Worm (Caenorhabditis elegans) whole organism, L4 larva: Measurements from ENCODE around the gene glb-9.

Source experiments
- T26A8.4 ChIP-seq: fragments of 200-800 bp; sonication (Bioruptor generic); IDR thresholded peaks from 2 replicates; pipeline ENCODE4 v1.3.6; 2022; ENCODE audit warnings: missing genetic modification characterization, missing compliant biosample characterization
- Y105C5A.15 ChIP-seq: fragments of 200-800 bp; sonication (Bioruptor generic); IDR thresholded peaks from 2 replicates; pipeline ENCODE4 v1.3.6; 2022; ENCODE audit warnings: missing genetic modification characterization, missing compliant biosample characterization
- ZK337.2 ChIP-seq: fragments of 200-800 bp; sonication (Bioruptor generic); IDR thresholded peaks from 2 replicates; pipeline ENCODE4 v1.3.6; 2022; ENCODE audit warnings: missing genetic modification reagents, missing genetic modification characterization, missing compliant biosample characterization
- aly-2 ChIP-seq: sonication (generic microtip); optimal IDR thresholded peaks from 2 replicates; lab custom pipeline; 2018; ENCODE audit warnings: missing biosample characterization, missing genetic modification characterization
- ces-1 ChIP-seq: fragments of 150-350 bp; sonication (generic microtip); optimal IDR thresholded peaks from 4 replicates; lab custom pipeline; 2014; ENCODE audit warnings: missing biosample characterization, missing genetic modification reagents, missing genetic modification characterization
- cey-2 ChIP-seq: sonication (generic microtip); optimal IDR thresholded peaks from 3 replicates; lab custom pipeline; 2017; ENCODE audit warnings: missing genetic modification characterization, mild to moderate bottlenecking, missing compliant biosample characterization, antibody characterized with exemption, borderline replicate concordance; ENCODE audit not compliant: insufficient read depth
- daf-16 ChIP-seq, 3 experiments: sonication (generic microtip); optimal IDR thresholded peaks; 2 replicates each; lab custom pipeline; 2016 to 2017; ENCODE audit warnings: missing genetic modification characterization in 3 of 3, missing genetic modification reagents in 3 of 3, mild to moderate bottlenecking in 2 of 3, missing compliant biosample characterization in 2 of 3, missing biosample characterization in 1 of 3, moderate library complexity in 1 of 3
- daf-8 ChIP-seq: fragments of 200-800 bp; sonication (Bioruptor generic); IDR thresholded peaks from 2 replicates; pipeline ENCODE4 v1.3.6; 2022; ENCODE audit warnings: missing genetic modification characterization, missing compliant biosample characterization
- dmd-6 ChIP-seq: fragments of 200-800 bp; sonication (Bioruptor generic); IDR thresholded peaks from 2 replicates; pipeline ENCODE4 v1.3.6; 2022; ENCODE audit warnings: missing genetic modification reagents, missing genetic modification characterization, missing compliant biosample characterization
- dmd-8 ChIP-seq: fragments of 200-800 bp; sonication (Bioruptor generic); IDR thresholded peaks from 2 replicates; pipeline ENCODE4 v1.3.6; 2022; ENCODE audit warnings: missing genetic modification characterization, missing compliant biosample characterization
- dpl-1 ChIP-seq: fragments of 150-350 bp; optimal IDR thresholded peaks from 2 replicates; lab custom pipeline; 2014; ENCODE audit warnings: missing biosample characterization, missing genetic modification reagents, missing genetic modification characterization
- duxl-1 ChIP-seq: sonication (generic microtip); optimal IDR thresholded peaks from 2 replicates; lab custom pipeline; 2016; ENCODE audit warnings: mild to moderate bottlenecking, missing genetic modification characterization, moderate library complexity, missing compliant biosample characterization; ENCODE audit not compliant: poor library complexity
- dve-1 ChIP-seq: sonication (generic microtip); optimal IDR thresholded peaks from 2 replicates; lab custom pipeline; 2017; ENCODE audit warnings: antibody characterized with exemption, mild to moderate bottlenecking, missing genetic modification characterization, missing compliant biosample characterization; ENCODE audit not compliant: insufficient read depth
- hlh-11 ChIP-seq: fragments of 200-800 bp; sonication (Bioruptor generic); optimal IDR thresholded peaks from 2 replicates; lab custom pipeline; 2018; ENCODE audit warnings: mild to moderate bottlenecking, missing genetic modification characterization, missing compliant biosample characterization
- hlh-30 ChIP-seq: sonication (generic microtip); optimal IDR thresholded peaks from 2 replicates; lab custom pipeline; 2017; ENCODE audit warnings: antibody characterized with exemption, mild to moderate bottlenecking, missing genetic modification characterization, missing compliant biosample characterization; ENCODE audit not compliant: insufficient read depth
- jun-1 ChIP-seq: fragments of 150-350 bp; optimal IDR thresholded peaks from 2 replicates; lab custom pipeline; 2014; ENCODE audit warnings: missing biosample characterization, missing genetic modification reagents, missing genetic modification characterization
- lin-38 ChIP-seq: fragments of 200-800 bp; sonication (Bioruptor generic); IDR thresholded peaks from 2 replicates; pipeline ENCODE4 v1.3.6; 2022; ENCODE audit warnings: missing genetic modification reagents, missing genetic modification characterization, missing compliant biosample characterization
- lsy-2 ChIP-seq, 2 experiments: fragments of 150-350 bp in 1 of 2; sonication (generic microtip) in 1 of 2; optimal IDR thresholded peaks; 2 replicates each; lab custom pipeline; 2014 to 2017; ENCODE audit warnings: missing biosample characterization in 2 of 2, missing genetic modification characterization in 2 of 2
- mdl-1 ChIP-seq, 2 experiments: fragments of 150-350 bp in 1 of 2; sonication (generic microtip) in 1 of 2; optimal IDR thresholded peaks; 2 replicates each; lab custom pipeline; 2014 to 2017; ENCODE audit warnings: missing biosample characterization in 2 of 2, missing genetic modification characterization in 2 of 2
- mes-2 ChIP-seq: sonication (generic microtip); optimal IDR thresholded peaks from 2 replicates; lab custom pipeline; 2016; ENCODE audit warnings: missing genotype, mild to moderate bottlenecking, missing genetic modification characterization, missing compliant biosample characterization; ENCODE audit not compliant: poor library complexity, severe bottlenecking
- nhr-102 ChIP-seq: sonication (generic microtip); optimal IDR thresholded peaks from 2 replicates; lab custom pipeline; 2016; ENCODE audit warnings: mild to moderate bottlenecking, missing genetic modification characterization, moderate library complexity, missing compliant biosample characterization
- nhr-28 ChIP-seq: fragments of 150-350 bp; optimal IDR thresholded peaks from 2 replicates; lab custom pipeline; 2014; ENCODE audit warnings: missing biosample characterization, missing genetic modification characterization
- pha-4 ChIP-seq, 2 experiments: fragments of 150-350 bp in 1 of 2; fragments of 200-800 bp in 1 of 2; sonication (Bioruptor generic) in 1 of 2; IDR thresholded peaks in 1 of 2; optimal IDR thresholded peaks in 1 of 2; 2 replicates each; pipeline versions ENCODE4 v1.3.6 to Lab custom; 2014 to 2022; ENCODE audit warnings: missing genetic modification characterization in 2 of 2, missing genetic modification reagents in 2 of 2, missing biosample characterization in 1 of 2, missing compliant biosample characterization in 1 of 2
- php-3 ChIP-seq: fragments of 200-800 bp; sonication (Bioruptor generic); IDR thresholded peaks from 2 replicates; pipeline ENCODE4 v1.3.6; 2022; ENCODE audit warnings: missing genetic modification reagents, missing genetic modification characterization, missing compliant biosample characterization
- pqm-1 ChIP-seq: sonication (generic microtip); optimal IDR thresholded peaks from 2 replicates; lab custom pipeline; 2017; ENCODE audit warnings: missing biosample characterization, missing genetic modification characterization
- rbr-2 ChIP-seq: sonication (generic microtip); optimal IDR thresholded peaks from 2 replicates; lab custom pipeline; 2016; ENCODE audit warnings: missing genotype, missing genetic modification characterization, missing compliant biosample characterization
- set-16 ChIP-seq: fragments of 200-800 bp; sonication (Bioruptor generic); IDR thresholded peaks from 2 replicates; pipeline ENCODE4 v1.3.6; 2022; ENCODE audit warnings: missing genetic modification reagents, missing genetic modification characterization, missing compliant biosample characterization
- unc-62 ChIP-seq, 3 experiments: fragments of 150-350 bp in 1 of 3; sonication (generic microtip); optimal IDR thresholded peaks in 2 of 3; peaks in 1 of 3; 1 replicate in 1 of 3; 2 replicates in 2 of 3; lab custom pipeline; 2014 to 2017; ENCODE audit warnings: missing biosample characterization in 3 of 3, missing genetic modification characterization in 3 of 3, missing genetic modification reagents in 3 of 3, missing genotype in 1 of 3
- zip-11 ChIP-seq: fragments of 200-800 bp; sonication (Bioruptor generic); IDR thresholded peaks from 2 replicates; pipeline ENCODE4 v1.3.6; 2022; ENCODE audit warnings: missing genetic modification characterization, missing compliant biosample characterization
- zip-2 ChIP-seq: fragments of 150-350 bp; optimal IDR thresholded peaks from 2 replicates; lab custom pipeline; 2014; ENCODE audit warnings: missing biosample characterization, missing genetic modification characterization
- ztf-11 ChIP-seq: fragments of 150-350 bp; optimal IDR thresholded peaks from 2 replicates; lab custom pipeline; 2014; ENCODE audit warnings: missing biosample characterization, missing genetic modification characterization

glb-9 gene

DNA sequence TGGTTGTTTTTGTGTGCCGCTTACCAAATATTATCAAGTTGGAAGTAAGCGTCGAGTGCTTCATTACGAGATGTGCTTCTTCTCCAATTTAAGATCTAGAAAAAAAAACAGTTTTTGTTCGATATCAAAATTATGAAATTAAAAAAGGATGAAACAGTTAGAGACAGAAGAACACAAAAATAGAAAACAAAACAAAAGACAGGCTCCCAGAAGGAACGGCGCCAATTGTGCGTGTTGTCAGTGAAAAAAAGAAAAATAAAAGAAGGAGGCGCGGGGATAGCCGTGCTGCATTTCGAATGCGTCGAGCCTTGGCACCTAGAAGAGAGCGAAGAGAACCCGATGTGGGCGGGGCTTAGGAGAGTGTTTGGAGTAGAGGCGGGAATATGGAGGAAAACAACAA is 53.6 kb downstream of the glb-9 start, which contains the start of gene sro-1:
Gene sro-1 (minus strand): TSS at position 101 of the 400 bp plus-strand sequence.
- TF ChIP-seq T26A8.4 (no peak), dve-1 (no peak), daf-16 (GFP tag; optimal IDR thresholded peaks at IDR 0.05; lab: Kevin White, UChicago) (no peak), daf-16 (tag; optimal IDR thresholded peaks at IDR 0.05; lab: Kevin White, UChicago) (no peak), jun-1 (tag; lab: Kevin White, UChicago) (no peak), hlh-30 (tag; lab: Kevin White, UChicago) (no peak), dpl-1 (GFP tag; lab: Kevin White, UChicago) (no peak), aly-2 (tag; lab: Kevin White, UChicago) (no peak), ces-1 (GFP tag; lab: Kevin White, UChicago) (no peak), set-16 (GFP tag; lab: Robert Waterston, UW) (no peak), dmd-8 (GFP tag; lab: Robert Waterston, UW) (no peak), unc-62 (GFP tag; optimal IDR thresholded peaks at IDR 0.05 in 1 of 2; lab: Kevin White, UChicago) (no peak), unc-62 (tag; optimal IDR thresholded peaks at IDR 0.05; lab: Kevin White, UChicago) (no peak), ZK337.2 (no peak), daf-8 (GFP tag; lab: Robert Waterston, UW) (no peak), rbr-2 (tag; lab: Kevin White, UChicago) (no peak), pha-4 (GFP tag; IDR thresholded peaks at IDR 0.05; lab: Robert Waterston, UW) (no peak), pha-4 (tag; optimal IDR thresholded peaks at IDR 0.05; lab: Kevin White, UChicago) (no peak), php-3 (GFP tag; lab: Robert Waterston, UW) (no peak)

DNA sequence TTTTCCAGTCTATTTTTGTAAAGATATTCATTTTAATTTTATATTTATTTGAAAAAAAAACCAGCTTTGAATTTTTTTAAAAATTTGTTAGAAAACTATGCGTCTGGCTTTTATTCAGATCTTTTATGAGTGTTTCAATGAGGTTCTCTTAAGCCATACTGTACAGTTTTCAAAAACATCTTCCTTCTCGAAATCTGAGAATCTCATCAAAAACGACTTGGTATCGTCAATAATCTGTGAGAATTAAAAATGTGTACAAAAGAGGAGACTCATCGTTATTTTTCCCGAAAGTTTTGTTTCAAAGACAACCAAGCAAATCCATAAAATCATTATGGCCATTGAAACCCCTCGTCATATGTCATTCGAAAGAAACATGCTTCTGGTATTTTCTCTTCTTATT is 59.9 kb downstream of the glb-9 start, which contains the start of gene D1022.2:
Gene D1022.2 (plus strand): TSS at position 301 of the 400 bp plus-strand sequence.
- no peak for TF ChIP-seq cey-2 (tag; lab: Kevin White, UChicago)
- 0 out of 2 replicates have a peak, but pooled peaks have one; percentile 14 for TF ChIP-seq Y105C5A.15 (GFP tag; lab: Robert Waterston, UW)

DNA sequence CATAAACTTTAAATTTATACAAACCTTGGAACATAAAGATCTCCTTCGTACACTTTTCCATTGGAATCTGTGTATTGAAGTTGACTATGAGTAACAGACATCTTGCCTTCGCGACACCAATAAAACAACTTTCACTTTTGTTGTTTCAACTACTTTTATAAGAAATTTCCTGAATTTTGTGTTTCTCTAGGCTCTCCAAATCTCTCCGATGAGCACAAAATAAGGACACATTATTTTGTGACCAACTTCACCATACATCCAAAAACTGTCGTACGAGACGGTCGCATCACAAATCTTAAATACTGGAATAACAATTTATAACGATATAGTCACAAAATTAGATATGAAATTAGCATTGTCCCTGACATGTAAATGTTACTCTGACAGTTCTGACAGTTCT is 60.4 kb downstream of the glb-9 start, which contains the start of gene D1022.5:
Gene D1022.5 (minus strand): TSS at position 101 of the 400 bp plus-strand sequence.
- TF ChIP-seq T26A8.4 (no peak), ZK337.2 (no peak), ces-1 (GFP tag; lab: Kevin White, UChicago) (no peak), zip-2 (no peak), aly-2 (tag; lab: Kevin White, UChicago) (no peak), zip-11 (GFP tag; lab: Robert Waterston, UW) (no peak), pha-4 (GFP tag; IDR thresholded peaks at IDR 0.05; lab: Robert Waterston, UW) (no peak), pha-4 (tag; optimal IDR thresholded peaks at IDR 0.05; lab: Kevin White, UChicago) (no peak), nhr-102 (tag; lab: Kevin White, UChicago) (peak; percentile 54)

DNA sequence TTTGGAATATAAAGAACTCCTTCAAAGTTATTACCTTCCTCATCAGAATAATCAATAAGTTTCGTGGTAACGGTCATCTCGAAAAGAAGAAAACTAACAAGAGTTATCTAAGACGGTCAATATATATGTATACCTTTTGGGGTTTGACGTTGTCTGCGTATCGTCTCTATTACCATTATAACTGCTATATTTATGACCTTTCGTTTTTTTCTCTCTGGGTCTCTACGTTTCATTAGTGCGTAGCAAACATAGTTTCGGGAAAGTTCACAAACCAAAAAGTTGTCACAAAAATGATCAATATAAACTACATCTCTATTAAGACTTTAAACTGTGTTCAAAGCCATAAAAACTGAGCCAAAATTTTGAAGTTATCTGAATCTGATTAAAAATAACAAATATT is 61.9 kb downstream of the glb-9 start, which contains the start of gene D1022.4:
Gene D1022.4 (minus strand): TSS at position 83 of the 400 bp plus-strand sequence.
- peak; percentile 58; the same call in 1 of the 2 replicates for TF ChIP-seq dmd-6 (GFP tag; lab: Robert Waterston, UW)
- TF ChIP-seq pqm-1 (tag; lab: Kevin White, UChicago): peak; percentile 37
- no peak for TF ChIP-seq Y105C5A.15 (GFP tag; lab: Robert Waterston, UW)
- peak; percentile 77 for TF ChIP-seq nhr-102 (tag; lab: Kevin White, UChicago)
- peak; percentile 23 for TF ChIP-seq mes-2 (tag; lab: Kevin White, UChicago)
- peak; percentile 69 for TF ChIP-seq nhr-28 (tag; lab: Kevin White, UChicago)
- peak in 1 of 2 experiments; percentile 32 for TF ChIP-seq lsy-2 (tag; optimal IDR thresholded peaks at IDR 0.05; lab: Kevin White, UChicago)
- TF ChIP-seq hlh-11: peak; percentile 9
- TF ChIP-seq lin-38 (GFP tag; lab: Robert Waterston, UW): no peak
- TF ChIP-seq dve-1: peak; percentile 53
- TF ChIP-seq daf-16 (GFP tag; optimal IDR thresholded peaks at IDR 0.05; lab: Kevin White, UChicago): no peak
- peak; percentile 67 for TF ChIP-seq daf-16 (tag; optimal IDR thresholded peaks at IDR 0.05; lab: Kevin White, UChicago)
- peak in 1 of 2 experiments; percentile 15 for TF ChIP-seq mdl-1 (tag; optimal IDR thresholded peaks at IDR 0.05; lab: Kevin White, UChicago)
- peak; percentile 19 for TF ChIP-seq hlh-30 (tag; lab: Kevin White, UChicago)
- TF ChIP-seq duxl-1: no peak
- no peak for TF ChIP-seq ztf-11 (tag; lab: Kevin White, UChicago)
